Worm (Caenorhabditis elegans) whole organism, L2 larva: ENCODE results near the gene Y43F8B.9.

Source experiments
- C34F6.9 ChIP-seq: fragments of 150-350 bp; optimal IDR thresholded peaks from 2 replicates; lab custom pipeline; 2014; ENCODE audit warnings: missing biosample characterization, missing genetic modification characterization
- F13H6.1 ChIP-seq: sonication (generic microtip); optimal IDR thresholded peaks from 2 replicates; lab custom pipeline; 2016; ENCODE audit warnings: missing genetic modification characterization, missing compliant biosample characterization
- R02D3.7 ChIP-seq: fragments of 150-350 bp; optimal IDR thresholded peaks from 2 replicates; lab custom pipeline; 2014; ENCODE audit warnings: missing biosample characterization, missing genetic modification characterization
- alr-1 ChIP-seq: fragments of 150-350 bp; optimal IDR thresholded peaks from 2 replicates; lab custom pipeline; 2014; ENCODE audit warnings: missing biosample characterization, missing genetic modification characterization
- ama-1 ChIP-seq: fragments of 150-350 bp; optimal IDR thresholded peaks from 2 replicates; lab custom pipeline; 2018; ENCODE audit warnings: inconsistent platforms
- blmp-1 ChIP-seq: sonication (generic microtip); optimal IDR thresholded peaks from 2 replicates; lab custom pipeline; 2017; ENCODE audit warnings: missing genetic modification characterization, mild to moderate bottlenecking, missing compliant biosample characterization, antibody characterized with exemption, moderate library complexity; ENCODE audit not compliant: insufficient read depth
- ceh-16 ChIP-seq: fragments of 150-350 bp; optimal IDR thresholded peaks from 2 replicates; lab custom pipeline; 2014; ENCODE audit warnings: missing biosample characterization, missing genetic modification characterization
- ceh-82 ChIP-seq: fragments of 150-350 bp; optimal IDR thresholded peaks from 2 replicates; lab custom pipeline; 2014; ENCODE audit warnings: missing biosample characterization, missing genetic modification characterization
- crh-2 ChIP-seq: sonication (generic microtip); optimal IDR thresholded peaks from 2 replicates; lab custom pipeline; 2017; ENCODE audit warnings: missing biosample characterization, missing genetic modification characterization
- dmd-4 ChIP-seq: sonication (generic microtip); optimal IDR thresholded peaks from 2 replicates; lab custom pipeline; 2017; ENCODE audit warnings: missing biosample characterization, missing genetic modification characterization
- egl-27 ChIP-seq: sonication (generic microtip); optimal IDR thresholded peaks from 3 replicates; lab custom pipeline; 2017; ENCODE audit warnings: missing biosample characterization, missing genetic modification reagents, missing genetic modification characterization
- elt-1 ChIP-seq: fragments of 150-350 bp; optimal IDR thresholded peaks from 2 replicates; lab custom pipeline; 2014; ENCODE audit warnings: missing biosample characterization, missing genetic modification characterization
- fos-1 ChIP-seq: fragments of 150-350 bp; optimal IDR thresholded peaks from 2 replicates; lab custom pipeline; 2014; ENCODE audit warnings: missing biosample characterization, missing genetic modification characterization
- gmeb-1 ChIP-seq: fragments of 150-350 bp; optimal IDR thresholded peaks from 2 replicates; lab custom pipeline; 2014; ENCODE audit warnings: missing biosample characterization, missing genetic modification characterization
- lin-39 ChIP-seq: fragments of 150-350 bp; optimal IDR thresholded peaks from 2 replicates; lab custom pipeline; 2014; ENCODE audit warnings: missing biosample characterization, missing genetic modification reagents, missing genetic modification characterization
- lsy-2 ChIP-seq, 2 experiments: fragments of 150-350 bp in 1 of 2; sonication (generic microtip) in 1 of 2; optimal IDR thresholded peaks; 2 replicates each; lab custom pipeline; 2014 to 2017; ENCODE audit warnings: missing biosample characterization in 2 of 2, missing genetic modification characterization in 2 of 2
- mab-5 ChIP-seq: fragments of 150-350 bp; optimal IDR thresholded peaks from 2 replicates; lab custom pipeline; 2014; ENCODE audit warnings: missing biosample characterization, missing genetic modification characterization
- mbf-1 ChIP-seq: sonication (generic microtip); optimal IDR thresholded peaks from 2 replicates; lab custom pipeline; 2017; ENCODE audit warnings: missing biosample characterization, missing genetic modification characterization
- mdl-1 ChIP-seq, 2 experiments: fragments of 150-350 bp in 1 of 2; sonication (generic microtip) in 1 of 2; optimal IDR thresholded peaks; 2 replicates each; lab custom pipeline; 2017; ENCODE audit warnings: missing biosample characterization in 2 of 2, missing genetic modification characterization in 2 of 2
- nhr-129 ChIP-seq: fragments of 150-350 bp; optimal IDR thresholded peaks from 2 replicates; lab custom pipeline; 2014; ENCODE audit warnings: missing biosample characterization, missing genetic modification characterization
- nhr-23 ChIP-seq: fragments of 150-350 bp; optimal IDR thresholded peaks from 2 replicates; lab custom pipeline; 2014; ENCODE audit warnings: missing biosample characterization, missing genetic modification reagents, missing genetic modification characterization
- nhr-6 ChIP-seq: fragments of 150-350 bp; optimal IDR thresholded peaks from 2 replicates; lab custom pipeline; 2014; ENCODE audit warnings: missing biosample characterization, missing genetic modification characterization
- peb-1 ChIP-seq: fragments of 150-350 bp; optimal IDR thresholded peaks from 2 replicates; lab custom pipeline; 2014; ENCODE audit warnings: missing biosample characterization, missing genetic modification characterization
- sma-9 ChIP-seq, 2 experiments: fragments of 150-350 bp in 1 of 2; sonication (generic microtip) in 1 of 2; optimal IDR thresholded peaks; 2 replicates each; lab custom pipeline; 2014 to 2016; ENCODE audit warnings: missing genetic modification characterization in 2 of 2, mild to moderate bottlenecking in 1 of 2, missing biosample characterization in 1 of 2, missing compliant biosample characterization in 1 of 2, missing genetic modification reagents in 1 of 2, moderate library complexity in 1 of 2
- snpc-4 ChIP-seq: fragments of 150-350 bp; optimal IDR thresholded peaks from 2 replicates; lab custom pipeline; 2014; ENCODE audit warnings: missing biosample characterization, missing genetic modification characterization
- unc-55 ChIP-seq: fragments of 150-350 bp; sonication (generic microtip); optimal IDR thresholded peaks from 3 replicates; lab custom pipeline; 2014; ENCODE audit warnings: missing biosample characterization, missing genetic modification reagents, missing genetic modification characterization
- zag-1 ChIP-seq: fragments of 150-350 bp; optimal IDR thresholded peaks from 2 replicates; lab custom pipeline; 2014; ENCODE audit warnings: missing biosample characterization, missing genetic modification characterization
- ztf-1 ChIP-seq: fragments of 200-800 bp; sonication (Bioruptor generic); conservative IDR thresholded peaks from 2 replicates; pipeline ENCODE4 v1.3.6; 2022; ENCODE audit warnings: missing genetic modification characterization, missing compliant biosample characterization
- ztf-4 ChIP-seq: fragments of 150-350 bp; optimal IDR thresholded peaks from 2 replicates; lab custom pipeline; 2014; ENCODE audit warnings: missing biosample characterization, missing genetic modification characterization

The Y43F8B.9 gene

ce11 chrV:19433806-19434437, 44.0 kb upstream of the Y43F8B.9 start, which contains the start of gene C25F9.16:
Gene C25F9.16 (plus strand): TSS chrV:19434387.
- TF ChIP-seq fos-1 (tag; lab: Kevin White, UChicago) (peak; percentile 10), snpc-4 (tag; lab: Kevin White, UChicago) (no peak)
- TF ChIP-seq, all 48 proteins: peak for 1

- TF ChIP-seq ztf-4 = no peak
- peak; percentile 49 for TF ChIP-seq fos-1 (tag; lab: Kevin White, UChicago)
These were observed 41.6 kb upstream of the Y43F8B.9 start, which contains the start of gene C25F9.14 for ce11 chrV:19436307-19436706. Gene C25F9.14 (plus strand): TSS chrV:19436484.

- TF ChIP-seq egl-27 (no peak), mbf-1 (tag; lab: Kevin White, UChicago) (no peak), zag-1 (tag; lab: Kevin White, UChicago) (no peak), crh-2 (tag; lab: Kevin White, UChicago) (no peak), ceh-16 (tag; lab: Kevin White, UChicago) (no peak), mdl-1 (tag; optimal IDR thresholded peaks at IDR 0.05; lab: Kevin White, UChicago) (no peak), nhr-129 (tag; lab: Kevin White, UChicago) (no peak), ama-1 (lab: Kevin White, UChicago) (no peak)
These were observed 34.4 kb upstream of the Y43F8B.9 start for ce11 chrV:19443599-19443998.

- peak; percentile 52 for TF ChIP-seq fos-1 (tag; lab: Kevin White, UChicago)
- TF ChIP-seq sma-9 (GFP tag; optimal IDR thresholded peaks at IDR 0.05; lab: Kevin White, UChicago) = peak; percentile 34
- TF ChIP-seq sma-9 (tag; optimal IDR thresholded peaks at IDR 0.05; lab: Kevin White, UChicago) = no peak
- no peak for TF ChIP-seq unc-55 (GFP tag; lab: Kevin White, UChicago)
- TF ChIP-seq R02D3.7 = no peak
These were observed 32.5 kb upstream of the Y43F8B.9 start, which contains the start of gene M04C3.1 for ce11 chrV:19445442-19445841. Gene M04C3.1 (minus strand): TSS chrV:19445605.

- TF ChIP-seq lsy-2 (tag; optimal IDR thresholded peaks at IDR 0.05; lab: Kevin White, UChicago) = no peak
- TF ChIP-seq ceh-82 = no peak
- no peak for TF ChIP-seq gmeb-1 (tag; lab: Kevin White, UChicago)
- no peak for TF ChIP-seq F13H6.1 (tag; lab: Kevin White, UChicago)
- TF ChIP-seq ztf-1 (GFP tag; lab: Robert Waterston, UW) = no peak
- no peak for TF ChIP-seq alr-1 (tag; lab: Kevin White, UChicago)
These were observed 29.1 kb upstream of the Y43F8B.9 start, which contains the start of gene M04C3.2 for ce11 chrV:19448805-19449204. Gene M04C3.2 (minus strand): TSS chrV:19448905.

ce11 chrV:19449544-19449943, 28.4 kb upstream of the Y43F8B.9 start, which contains the start of gene M04C3.5:
Gene M04C3.5 (plus strand): TSS chrV:19449733.
- no peak for TF ChIP-seq ztf-1 (GFP tag; lab: Robert Waterston, UW)
- no peak for TF ChIP-seq nhr-129 (tag; lab: Kevin White, UChicago)
- no peak for TF ChIP-seq mdl-1 (tag; optimal IDR thresholded peaks at IDR 0.05; lab: Kevin White, UChicago)
- TF ChIP-seq nhr-23 (tag; lab: Kevin White, UChicago) = no peak
- TF ChIP-seq elt-1 (tag; lab: Kevin White, UChicago) = no peak
- no peak for TF ChIP-seq peb-1 (tag; lab: Kevin White, UChicago)
- peak; percentile 33 for TF ChIP-seq fos-1 (tag; lab: Kevin White, UChicago)
- TF ChIP-seq ceh-16 (tag; lab: Kevin White, UChicago) = no peak

ce11 chrV:19455650-19456049, 22.3 kb upstream of the Y43F8B.9 start, which contains the start of the genes Y43F8B.13 and Y43F8B.14:
Gene Y43F8B.13 (plus strand): TSS chrV:19455950.
Gene Y43F8B.14 (minus strand): TSS chrV:19455971.
- TF ChIP-seq nhr-6 (no peak), lin-39 (tag; lab: Kevin White, UChicago) (no peak), R02D3.7 (no peak), ama-1 (lab: Kevin White, UChicago) (no peak), sma-9 (GFP tag; optimal IDR thresholded peaks at IDR 0.05; lab: Kevin White, UChicago) (no peak), sma-9 (tag; optimal IDR thresholded peaks at IDR 0.05; lab: Kevin White, UChicago) (no peak), C34F6.9 (tag; lab: Kevin White, UChicago) (no peak), blmp-1 (tag; lab: Kevin White, UChicago) (no peak), mab-5 (no peak), fos-1 (tag; lab: Kevin White, UChicago) (no peak), ceh-82 (no peak), dmd-4 (tag; lab: Kevin White, UChicago) (no peak)
